Fruit fly (Drosophila melanogaster) whole organism, embryonic: ENCODE data around the gene amrt.

Source experiments
- Atf-2 ChIP-seq: fragments of 200-800 bp; sonication (Bioruptor generic); optimal IDR thresholded peaks from 2 replicates; lab custom pipeline; 2016; ENCODE audit warnings: missing biosample characterization, missing genetic modification characterization
- Blimp-1 ChIP-seq: fragments of 200-800 bp; sonication (Bioruptor generic); optimal IDR thresholded peaks from 3 replicates; lab custom pipeline; 2018; ENCODE audit warnings: missing biosample characterization, missing genetic modification characterization, mild to moderate bottlenecking, moderate library complexity, missing genetic modification reagents
- CG11696 ChIP-seq: fragments of 200-800 bp; sonication (Bioruptor generic); IDR thresholded peaks from 2 replicates; pipeline ENCODE4 v1.3.6; 2022; ENCODE audit warnings: missing biosample characterization, missing genetic modification characterization
- CG1233 ChIP-seq: fragments of 200-800 bp; sonication (Bioruptor generic); optimal IDR thresholded peaks from 4 replicates; lab custom pipeline; 2018; ENCODE audit warnings: missing biosample characterization, mild to moderate bottlenecking, missing genetic modification characterization
- CG13296 ChIP-seq: fragments of 200-800 bp; sonication (Bioruptor generic); optimal IDR thresholded peaks from 3 replicates; lab custom pipeline; 2018; ENCODE audit warnings: missing biosample characterization, mild to moderate bottlenecking, missing genetic modification characterization
- CG13775 ChIP-seq: fragments of 200-800 bp; sonication (Bioruptor generic); optimal IDR thresholded peaks from 3 replicates; lab custom pipeline; 2017; ENCODE audit warnings: missing biosample characterization, mild to moderate bottlenecking, missing genetic modification characterization
- CG17829 ChIP-seq: fragments of 200-800 bp; optimal IDR thresholded peaks from 2 replicates; lab custom pipeline; 2019; ENCODE audit warnings: missing biosample characterization, mild to moderate bottlenecking, missing genetic modification characterization, moderate library complexity
- CG1832 ChIP-seq: fragments of 200-800 bp; sonication (Bioruptor generic); optimal IDR thresholded peaks from 2 replicates; lab custom pipeline; 2017; ENCODE audit warnings: missing biosample characterization, mild to moderate bottlenecking, missing genetic modification characterization, inconsistent platforms
- CG2199 ChIP-seq: fragments of 200-800 bp; sonication (Bioruptor generic); IDR thresholded peaks from 3 replicates; pipeline ENCODE4 v1.3.6; 2022; ENCODE audit warnings: missing biosample characterization, missing genetic modification characterization
- CG2889 ChIP-seq: fragments of 200-800 bp; sonication (Bioruptor generic); IDR thresholded peaks from 3 replicates; pipeline ENCODE4 v1.3.6; 2022; ENCODE audit warnings: missing biosample characterization, missing genetic modification characterization
- CG3726 ChIP-seq: fragments of 200-800 bp; sonication (Bioruptor generic); IDR thresholded peaks from 3 replicates; pipeline ENCODE4, ENCODE4 v1.3.6; 2022; ENCODE audit warnings: missing biosample characterization, missing genetic modification characterization
- CG3847 ChIP-seq: fragments of 200-800 bp; sonication (Bioruptor generic); IDR thresholded peaks from 2 replicates; pipeline ENCODE4 v1.3.6; 2022; ENCODE audit warnings: missing biosample characterization, missing genetic modification characterization
- CG4424 ChIP-seq: fragments of 200-800 bp; sonication (Bioruptor generic); optimal IDR thresholded peaks from 3 replicates; lab custom pipeline; 2016; ENCODE audit warnings: missing biosample characterization, missing genetic modification characterization
- CG6791 ChIP-seq: fragments of 200-800 bp; sonication (Bioruptor generic); IDR thresholded peaks from 3 replicates; pipeline ENCODE4 v1.3.6; 2022; ENCODE audit warnings: missing biosample characterization, missing genetic modification characterization; ENCODE audit not compliant: partially characterized antibody
- CG7745 ChIP-seq: fragments of 200-800 bp; sonication (Bioruptor generic); optimal IDR thresholded peaks from 2 replicates; lab custom pipeline; 2018; ENCODE audit warnings: missing biosample characterization, mild to moderate bottlenecking, missing genetic modification characterization, moderate library complexity
- CG8089 ChIP-seq: fragments of 200-800 bp; sonication (Bioruptor generic); optimal IDR thresholded peaks from 3 replicates; lab custom pipeline; 2016; ENCODE audit warnings: missing biosample characterization, missing genetic modification characterization
- CoRest ChIP-seq: fragments of 200-800 bp; sonication (Bioruptor generic); optimal IDR thresholded peaks from 3 replicates; lab custom pipeline; 2018; ENCODE audit warnings: missing biosample characterization, mild to moderate bottlenecking, missing genetic modification characterization, moderate library complexity
- Dip3 ChIP-seq: fragments of 200-800 bp; sonication (Bioruptor generic); optimal IDR thresholded peaks from 3 replicates; lab custom pipeline; 2016; ENCODE audit warnings: missing biosample characterization, missing genetic modification characterization
- Doc3 ChIP-seq: fragments of 200-800 bp; sonication (Bioruptor generic); IDR thresholded peaks from 3 replicates; pipeline ENCODE4 v1.3.6; 2022; ENCODE audit warnings: missing biosample characterization, missing genetic modification characterization; ENCODE audit not compliant: partially characterized antibody
- ERR ChIP-seq: fragments of 200-800 bp; sonication (Bioruptor generic); optimal IDR thresholded peaks from 2 replicates; lab custom pipeline; 2016; ENCODE audit warnings: missing biosample characterization, missing genetic modification characterization
- HHEX ChIP-seq: fragments of 200-800 bp; sonication (Bioruptor generic); optimal IDR thresholded peaks from 3 replicates; lab custom pipeline; 2017; ENCODE audit warnings: missing biosample characterization, mild to moderate bottlenecking, missing genetic modification characterization, missing genetic modification reagents
- HLH4C ChIP-seq: fragments of 200-800 bp; sonication (Bioruptor generic); IDR thresholded peaks from 3 replicates; pipeline ENCODE4 v1.3.6; 2022; ENCODE audit warnings: missing biosample characterization, missing genetic modification characterization; ENCODE audit not compliant: partially characterized antibody
- Hand ChIP-seq: fragments of 200-800 bp; sonication (Bioruptor generic); optimal IDR thresholded peaks from 2 replicates; lab custom pipeline; 2017; ENCODE audit warnings: mild to moderate bottlenecking, missing biosample characterization, missing genetic modification reagents, missing genetic modification characterization
- HmgZ ChIP-seq: fragments of 200-800 bp; sonication (Bioruptor generic); optimal IDR thresholded peaks from 2 replicates; lab custom pipeline; 2018; ENCODE audit warnings: missing biosample characterization, mild to moderate bottlenecking, missing genetic modification characterization
- Hr78 ChIP-seq, 2 experiments: fragments of 200-800 bp in 1 of 2; fragments of >200 bp in 1 of 2; sonication (Bioruptor generic) in 1 of 2; optimal IDR thresholded peaks; 2 replicates each; lab custom pipeline; 2017 to 2019; ENCODE audit warnings: missing biosample characterization in 2 of 2, missing genetic modification characterization in 2 of 2, mild to moderate bottlenecking in 1 of 2, moderate library complexity in 1 of 2
- NfI ChIP-seq: fragments of 200-800 bp; sonication (Bioruptor generic); optimal IDR thresholded peaks from 3 replicates; lab custom pipeline; 2018; ENCODE audit warnings: missing biosample characterization, mild to moderate bottlenecking, missing genetic modification characterization, moderate library complexity
- Oli ChIP-seq: fragments of 200-800 bp; sonication (Bioruptor generic); optimal IDR thresholded peaks from 2 replicates; lab custom pipeline; 2018; ENCODE audit warnings: missing biosample characterization, mild to moderate bottlenecking, missing genetic modification characterization, moderate library complexity
- Rfx ChIP-seq: fragments of 200-800 bp; sonication (Bioruptor generic); IDR thresholded peaks from 2 replicates; pipeline ENCODE4 v1.3.6; 2022; ENCODE audit warnings: missing biosample characterization, missing genetic modification characterization
- Xrp1 ChIP-seq: fragments of 200-800 bp; sonication (Bioruptor generic); IDR thresholded peaks from 2 replicates; pipeline ENCODE4 v1.3.6; 2022; ENCODE audit warnings: missing biosample characterization, missing genetic modification characterization
- dm ChIP-seq: fragments of 200-800 bp; sonication (Bioruptor generic); optimal IDR thresholded peaks from 3 replicates; lab custom pipeline; 2016; ENCODE audit warnings: missing biosample characterization, missing genetic modification characterization
- fd64A ChIP-seq: fragments of 200-800 bp; sonication (Bioruptor generic); optimal IDR thresholded peaks from 3 replicates; lab custom pipeline; 2018; ENCODE audit warnings: missing biosample characterization, mild to moderate bottlenecking, missing genetic modification characterization
- gcm2 ChIP-seq: fragments of 200-800 bp; sonication (Bioruptor generic); optimal IDR thresholded peaks from 2 replicates; lab custom pipeline; 2016; ENCODE audit warnings: missing biosample characterization, missing genetic modification characterization
- gsb-n ChIP-seq: fragments of 200-800 bp; sonication (Bioruptor generic); optimal IDR thresholded peaks from 3 replicates; lab custom pipeline; 2018; ENCODE audit warnings: missing biosample characterization, mild to moderate bottlenecking, missing genetic modification characterization
- lab ChIP-seq: fragments of 200-800 bp; sonication (Bioruptor generic); optimal IDR thresholded peaks from 3 replicates; lab custom pipeline; 2017; ENCODE audit warnings: missing biosample characterization, missing genetic modification characterization, mild to moderate bottlenecking, moderate library complexity, missing genetic modification reagents
- lilli ChIP-seq: fragments of 200-800 bp; sonication (Bioruptor generic); optimal IDR thresholded peaks from 3 replicates; lab custom pipeline; 2016; ENCODE audit warnings: missing biosample characterization, missing genetic modification characterization
- lov ChIP-seq, 2 experiments: fragments of 200-800 bp in 1 of 2; fragments of >200 bp in 1 of 2; sonication (Bioruptor generic) in 1 of 2; IDR thresholded peaks in 1 of 2; optimal IDR thresholded peaks in 1 of 2; 2 replicates in 1 of 2; 3 replicates in 1 of 2; pipeline versions ENCODE4 v1.3.6 to Lab custom; 2017 to 2022; ENCODE audit warnings: missing biosample characterization in 1 of 2, missing genetic modification characterization in 1 of 2
- odd ChIP-seq: fragments of 200-800 bp; sonication (Bioruptor generic); optimal IDR thresholded peaks from 2 replicates; lab custom pipeline; 2017; ENCODE audit warnings: missing biosample characterization, mild to moderate bottlenecking, missing genetic modification characterization
- peb ChIP-seq: fragments of 200-800 bp; sonication (Bioruptor generic); IDR thresholded peaks from 2 replicates; pipeline ENCODE4 v1.3.6; 2022; ENCODE audit warnings: missing biosample characterization, missing genetic modification characterization
- pho ChIP-seq: fragments of 200-800 bp; sonication (Bioruptor generic); optimal IDR thresholded peaks from 2 replicates; lab custom pipeline; 2016; ENCODE audit warnings: missing biosample characterization, missing genetic modification characterization
- pnt ChIP-seq: fragments of 200-800 bp; sonication (Bioruptor generic); optimal IDR thresholded peaks from 3 replicates; lab custom pipeline; 2016; ENCODE audit warnings: missing biosample characterization, missing genetic modification characterization
- prd ChIP-seq, 3 experiments: fragments of >200 bp in 2 of 3; fragments of 200-800 bp in 1 of 3; sonication (Bioruptor generic) in 1 of 3; optimal IDR thresholded peaks in 2 of 3; IDR thresholded peaks in 1 of 3; 2 replicates in 2 of 3; 3 replicates in 1 of 3; pipeline versions ENCODE4 v1.3.6 to Lab custom; 2017 to 2022; ENCODE audit warnings: missing biosample characterization in 1 of 3, missing genetic modification characterization in 1 of 3
- ro ChIP-seq: fragments of 200-800 bp; sonication (Bioruptor generic); IDR thresholded peaks from 2 replicates; pipeline ENCODE4 v1.3.6; 2022; ENCODE audit warnings: missing biosample characterization, missing genetic modification characterization
- run ChIP-seq: fragments of 200-800 bp; sonication (Bioruptor generic); optimal IDR thresholded peaks from 3 replicates; lab custom pipeline; 2018; ENCODE audit warnings: missing biosample characterization, mild to moderate bottlenecking, missing genetic modification characterization
- shn ChIP-seq: fragments of 200-800 bp; sonication (Bioruptor generic); optimal IDR thresholded peaks from 3 replicates; lab custom pipeline; 2016; ENCODE audit warnings: missing biosample characterization, missing genetic modification characterization
- sr ChIP-seq: fragments of 200-800 bp; sonication (Bioruptor generic); IDR thresholded peaks from 3 replicates; pipeline ENCODE4 v1.3.6; 2022; ENCODE audit warnings: missing biosample characterization, missing genetic modification characterization
- tap ChIP-seq: fragments of 200-800 bp; optimal IDR thresholded peaks from 3 replicates; lab custom pipeline; 2019; ENCODE audit warnings: missing biosample characterization, mild to moderate bottlenecking, missing genetic modification characterization, moderate library complexity
- wor ChIP-seq: fragments of 200-800 bp; sonication (Bioruptor generic); IDR thresholded peaks from 2 replicates; pipeline ENCODE4 v1.3.6; 2022; ENCODE audit warnings: missing biosample characterization, missing genetic modification characterization

Gene amrt

dm6 chrX:13764397-13765119 lies 17.7 kb upstream of the amrt start (continued):
- peak; percentile 48 for TF ChIP-seq CoRest (tag; lab: Kevin White, UChicago)
- TF ChIP-seq pnt (GFP tag; lab: Kevin White, UChicago), result no peak
- TF ChIP-seq fd64A (GFP tag; lab: Kevin White, UChicago), result no peak
- no peak for TF ChIP-seq CG7745 (tag; lab: Kevin White, UChicago)
- TF ChIP-seq gcm2 (GFP tag; lab: Kevin White, UChicago), result no peak
- TF ChIP-seq shn (GFP tag; lab: Kevin White, UChicago), result peak; percentile 8
- TF ChIP-seq CG1233 (GFP tag; lab: Kevin White, UChicago), result peak; percentile 27
- TF ChIP-seq Blimp-1, result peak; percentile 61
- no peak for TF ChIP-seq Doc3 (GFP tag; lab: Robert Waterston, UW)
- peak; percentile 16 for TF ChIP-seq gsb-n
- no peak for TF ChIP-seq Hand (GFP tag; lab: Kevin White, UChicago)
- TF ChIP-seq Oli (tag; lab: Kevin White, UChicago), result peak; percentile 38
- TF ChIP-seq CG3847 (GFP tag; lab: Robert Waterston, UW), result peak; percentile 38
- TF ChIP-seq wor, result peak; percentile 18; the same call in 1 of the 2 replicates
- peak; percentile 15; the same call in 1 of the 2 replicates for TF ChIP-seq peb (GFP tag; lab: Robert Waterston, UW)
- TF ChIP-seq CG13775 (GFP tag; lab: Kevin White, UChicago), result peak; percentile 27
- TF ChIP-seq CG2199 (GFP tag; lab: Robert Waterston, UW), result peak; percentile 39; the same call in 1 of the 3 replicates
- TF ChIP-seq tap (tag; lab: Kevin White, UChicago), result peak; percentile 55
- TF ChIP-seq sr (GFP tag; lab: Robert Waterston, UW), result no peak
- TF ChIP-seq HLH4C (GFP tag; lab: Robert Waterston, UW), result 0 out of 3 replicates have a peak, but pooled peaks have one; percentile 12
- TF ChIP-seq prd (optimal IDR thresholded peaks at IDR 0.05; lab: Kevin White, UChicago), result no peak
- peak; percentile 61 for TF ChIP-seq prd (GFP tag; IDR thresholded peaks at IDR 0.05; lab: Robert Waterston, UW)
- no peak for TF ChIP-seq ro (GFP tag; lab: Robert Waterston, UW)
- TF ChIP-seq Atf-2, result peak; percentile 19
- TF ChIP-seq CG11696, result no peak
- TF ChIP-seq lab (GFP tag; lab: Kevin White, UChicago), result peak; percentile 55
- peak; percentile 32 for TF ChIP-seq HHEX (GFP tag; lab: Kevin White, UChicago)
- no peak for TF ChIP-seq CG2889 (GFP tag; lab: Robert Waterston, UW)
- peak; percentile 60 for TF ChIP-seq Rfx (GFP tag; lab: Robert Waterston, UW)
- TF ChIP-seq ERR (GFP tag; lab: Kevin White, UChicago), result no peak
- TF ChIP-seq lov (optimal IDR thresholded peaks at IDR 0.05; lab: Kevin White, UChicago), result no peak
- TF ChIP-seq lov (GFP tag; IDR thresholded peaks at IDR 0.05; lab: Robert Waterston, UW), result 0 out of 3 replicates have a peak, but pooled peaks have one; percentile 6
- TF ChIP-seq CG6791 (GFP tag; lab: Robert Waterston, UW), result no peak
- peak; percentile 57 for TF ChIP-seq Xrp1 (GFP tag; lab: Robert Waterston, UW)
- no peak for TF ChIP-seq CG8089 (GFP tag; lab: Kevin White, UChicago)
- peak; percentile 8 for TF ChIP-seq HmgZ (tag; lab: Kevin White, UChicago)
- peak; percentile 65 for TF ChIP-seq CG4424
- TF ChIP-seq CG13296 (GFP tag; lab: Kevin White, UChicago), result peak; percentile 39
- TF ChIP-seq Dip3 (GFP tag; lab: Kevin White, UChicago), result no peak
- TF ChIP-seq lilli (GFP tag; lab: Kevin White, UChicago), result no peak
- peak; percentile 42 for TF ChIP-seq CG17829 (tag; lab: Kevin White, UChicago)
- TF ChIP-seq run (tag; lab: Kevin White, UChicago), result peak; percentile 50
- no peak for TF ChIP-seq odd (GFP tag; lab: Kevin White, UChicago)
- peak; percentile 11 for TF ChIP-seq NfI (GFP tag; lab: Kevin White, UChicago)
- 0 out of 3 replicates have a peak, but pooled peaks have one; percentile 27 for TF ChIP-seq CG3726 (GFP tag; lab: Robert Waterston, UW)
- TF ChIP-seq Hr78 (GFP tag; optimal IDR thresholded peaks at IDR 0.05; lab: Kevin White, UChicago), result peak in 1 of 2 experiments; percentile 8
- TF ChIP-seq dm (GFP tag; lab: Kevin White, UChicago), result no peak
- no peak for TF ChIP-seq CG1832
- TF ChIP-seq pho (GFP tag; lab: Kevin White, UChicago), result no peak
